Fruit fly (Drosophila melanogaster) whole organism, embryonic: ENCODE data around the gene CG12947.

ENCODE experiments used
- C15 ChIP-seq: fragments of 200-800 bp; sonication (Bioruptor generic); IDR thresholded peaks from 3 replicates; pipeline ENCODE4 v1.3.6; 2022; ENCODE audit warnings: missing biosample characterization, missing genetic modification characterization
- CG10209 ChIP-seq: fragments of 200-800 bp; sonication (Bioruptor generic); optimal IDR thresholded peaks from 3 replicates; lab custom pipeline; 2017; ENCODE audit warnings: missing biosample characterization, mild to moderate bottlenecking, missing genetic modification characterization, missing genetic modification reagents
- CG1233 ChIP-seq: fragments of 200-800 bp; sonication (Bioruptor generic); optimal IDR thresholded peaks from 4 replicates; lab custom pipeline; 2018; ENCODE audit warnings: missing biosample characterization, mild to moderate bottlenecking, missing genetic modification characterization
- CG12942 ChIP-seq: fragments of 200-800 bp; sonication (Bioruptor generic); optimal IDR thresholded peaks from 3 replicates; lab custom pipeline; 2016; ENCODE audit warnings: missing biosample characterization, missing genetic modification characterization
- CG13287 ChIP-seq: fragments of 200-800 bp; sonication (Bioruptor generic); IDR thresholded peaks from 2 replicates; pipeline ENCODE4 v1.3.6; 2022; ENCODE audit warnings: missing biosample characterization, missing genetic modification characterization; ENCODE audit not compliant: partially characterized antibody
- CG14050 ChIP-seq: fragments of 200-800 bp; sonication (Bioruptor generic); IDR thresholded peaks from 3 replicates; pipeline ENCODE4 v1.3.6; 2022; ENCODE audit warnings: missing biosample characterization, missing genetic modification characterization
- CG16813 ChIP-seq: fragments of 200-800 bp; sonication (Bioruptor generic); IDR thresholded peaks from 3 replicates; pipeline ENCODE4 v1.3.6; 2022; ENCODE audit warnings: missing biosample characterization, missing genetic modification characterization; ENCODE audit not compliant: partially characterized antibody
- CG18011 ChIP-seq: fragments of 200-800 bp; sonication (Bioruptor generic); optimal IDR thresholded peaks from 2 replicates; lab custom pipeline; 2017; ENCODE audit warnings: missing biosample characterization, missing genetic modification characterization, mild to moderate bottlenecking, moderate library complexity, missing genotype
- CG2678 ChIP-seq: fragments of 200-800 bp; sonication (Bioruptor generic); optimal IDR thresholded peaks from 3 replicates; lab custom pipeline; 2019; ENCODE audit warnings: missing biosample characterization, mild to moderate bottlenecking, missing genetic modification characterization, moderate library complexity
- CG30403 ChIP-seq: fragments of 200-800 bp; sonication (Bioruptor generic); optimal IDR thresholded peaks from 3 replicates; lab custom pipeline; 2016; ENCODE audit warnings: missing biosample characterization, missing genetic modification characterization
- CG32772 ChIP-seq: fragments of 200-800 bp; sonication (Bioruptor generic); IDR thresholded peaks from 2 replicates; pipeline ENCODE4 v1.3.6; 2022; ENCODE audit warnings: missing biosample characterization, missing genetic modification characterization
- CG8765 ChIP-seq: fragments of 200-800 bp; sonication (Bioruptor generic); IDR thresholded peaks from 2 replicates; pipeline ENCODE4 v1.3.6; 2022; ENCODE audit warnings: missing biosample characterization, missing genetic modification characterization
- CG9609 ChIP-seq: fragments of 200-800 bp; sonication (Bioruptor generic); optimal IDR thresholded peaks from 3 replicates; lab custom pipeline; 2016; ENCODE audit warnings: missing biosample characterization, missing genetic modification characterization
- D ChIP-seq, 2 experiments: fragments of 200-800 bp in 1 of 2; fragments of >200 bp in 1 of 2; sonication (Bioruptor generic) in 1 of 2; optimal IDR thresholded peaks; 2 replicates in 1 of 2; 3 replicates in 1 of 2; lab custom pipeline; 2017; ENCODE audit warnings: mild to moderate bottlenecking in 1 of 2, missing biosample characterization in 1 of 2, missing genetic modification characterization in 1 of 2, missing genetic modification reagents in 1 of 2
- D19A ChIP-seq: fragments of 200-800 bp; optimal IDR thresholded peaks from 3 replicates; lab custom pipeline; 2019; ENCODE audit warnings: missing biosample characterization, mild to moderate bottlenecking, missing genetic modification characterization, moderate library complexity
- Doc2 ChIP-seq: fragments of 200-800 bp; sonication (Bioruptor generic); IDR thresholded peaks from 2 replicates; pipeline ENCODE4 v1.3.6; 2022; ENCODE audit warnings: missing biosample characterization, missing genetic modification characterization
- E2f2 ChIP-seq: fragments of 200-800 bp; sonication (Bioruptor generic); IDR thresholded peaks from 2 replicates; pipeline ENCODE4 v1.3.6; 2022; ENCODE audit warnings: missing biosample characterization, missing genetic modification characterization
- Gsc ChIP-seq: fragments of 200-800 bp; sonication (Bioruptor generic); IDR thresholded peaks from 2 replicates; pipeline ENCODE4 v1.3.6; 2022; ENCODE audit warnings: missing biosample characterization, missing genetic modification characterization
- HLH3B ChIP-seq: fragments of 200-800 bp; sonication (Bioruptor generic); IDR thresholded peaks from 2 replicates; pipeline ENCODE4 v1.3.6; 2022; ENCODE audit warnings: missing biosample characterization, missing genetic modification characterization
- HLH54F ChIP-seq: fragments of 200-800 bp; sonication (Bioruptor generic); optimal IDR thresholded peaks from 3 replicates; lab custom pipeline; 2016; ENCODE audit warnings: missing biosample characterization, missing genetic modification characterization
- Hsf ChIP-seq: fragments of 200-800 bp; sonication (Bioruptor generic); optimal IDR thresholded peaks from 3 replicates; lab custom pipeline; 2016; ENCODE audit warnings: missing biosample characterization, missing genetic modification characterization
- Jarid2 ChIP-seq: fragments of 200-800 bp; sonication (Bioruptor generic); optimal IDR thresholded peaks from 3 replicates; lab custom pipeline; 2017; ENCODE audit warnings: mild to moderate bottlenecking, missing biosample characterization, missing genetic modification reagents, missing genetic modification characterization
- NC2β ChIP-seq: fragments of 200-800 bp; sonication (Bioruptor generic); optimal IDR thresholded peaks from 2 replicates; lab custom pipeline; 2016; ENCODE audit warnings: missing biosample characterization, missing genetic modification characterization
- Nf-YB ChIP-seq: fragments of 200-800 bp; sonication (Bioruptor generic); optimal IDR thresholded peaks from 3 replicates; lab custom pipeline; 2019; ENCODE audit warnings: missing biosample characterization, mild to moderate bottlenecking, missing genetic modification characterization, moderate library complexity
- Side ChIP-seq: fragments of 200-800 bp; sonication (Bioruptor generic); optimal IDR thresholded peaks from 2 replicates; lab custom pipeline; 2016; ENCODE audit warnings: missing biosample characterization, missing genetic modification characterization
- Xbp1 ChIP-seq: fragments of 200-800 bp; sonication (Bioruptor generic); optimal IDR thresholded peaks from 3 replicates; lab custom pipeline; 2016; ENCODE audit warnings: missing biosample characterization, mild to moderate bottlenecking, missing genetic modification characterization
- ab ChIP-seq: fragments of 200-800 bp; sonication (Bioruptor generic); optimal IDR thresholded peaks from 2 replicates; lab custom pipeline; 2016; ENCODE audit warnings: missing biosample characterization, missing genetic modification characterization
- bbx ChIP-seq: fragments of 200-800 bp; sonication (Bioruptor generic); IDR thresholded peaks from 2 replicates; pipeline ENCODE4 v1.3.6; 2022; ENCODE audit warnings: missing biosample characterization, missing genetic modification characterization; ENCODE audit not compliant: partially characterized antibody
- bsh ChIP-seq, 2 experiments: fragments of 200-800 bp; sonication (Bioruptor generic); optimal IDR thresholded peaks; 2 replicates each; lab custom pipeline; 2017 to 2018; ENCODE audit warnings: mild to moderate bottlenecking in 2 of 2, missing biosample characterization in 2 of 2, missing genetic modification characterization in 2 of 2, moderate library complexity in 1 of 2
- danr ChIP-seq: fragments of 200-800 bp; sonication (Bioruptor generic); IDR thresholded peaks from 2 replicates; pipeline ENCODE4 v1.3.6; 2022; ENCODE audit warnings: missing biosample characterization, missing genetic modification characterization
- eve ChIP-seq, 2 experiments: fragments of >200 bp; optimal IDR thresholded peaks; 2 replicates each; lab custom pipeline; 2017; ENCODE audit warnings: missing biosample characterization in 2 of 2, missing genetic modification characterization in 2 of 2
- ewg ChIP-seq: fragments of 200-800 bp; sonication (Bioruptor generic); optimal IDR thresholded peaks from 3 replicates; lab custom pipeline; 2017; ENCODE audit warnings: mild to moderate bottlenecking, missing biosample characterization, missing genetic modification reagents, missing genetic modification characterization
- eyg ChIP-seq: fragments of 200-800 bp; sonication (Bioruptor generic); optimal IDR thresholded peaks from 3 replicates; lab custom pipeline; 2016; ENCODE audit warnings: missing biosample characterization, missing genetic modification characterization
- fd102C ChIP-seq: fragments of 200-800 bp; sonication (Bioruptor generic); optimal IDR thresholded peaks from 2 replicates; lab custom pipeline; 2018; ENCODE audit warnings: missing biosample characterization, mild to moderate bottlenecking, missing genetic modification characterization, moderate library complexity
- ftz-f1 ChIP-seq: fragments of 200-800 bp; sonication (Bioruptor generic); optimal IDR thresholded peaks from 2 replicates; lab custom pipeline; 2016; ENCODE audit warnings: missing biosample characterization, missing genetic modification characterization
- gcm ChIP-seq: fragments of 200-800 bp; sonication (Bioruptor generic); optimal IDR thresholded peaks from 2 replicates; lab custom pipeline; 2019; ENCODE audit warnings: missing biosample characterization, mild to moderate bottlenecking, missing genetic modification characterization, moderate library complexity
- gcm2 ChIP-seq: fragments of 200-800 bp; sonication (Bioruptor generic); optimal IDR thresholded peaks from 2 replicates; lab custom pipeline; 2016; ENCODE audit warnings: missing biosample characterization, missing genetic modification characterization
- ind ChIP-seq: fragments of 200-800 bp; sonication (Bioruptor generic); optimal IDR thresholded peaks from 3 replicates; lab custom pipeline; 2016; ENCODE audit warnings: missing biosample characterization, missing genetic modification characterization
- inv ChIP-seq: fragments of 200-800 bp; sonication (Bioruptor generic); IDR thresholded peaks from 2 replicates; pipeline ENCODE4 v1.3.6; 2022; ENCODE audit warnings: missing biosample characterization, missing genetic modification characterization; ENCODE audit not compliant: partially characterized antibody
- lov ChIP-seq, 2 experiments: fragments of 200-800 bp in 1 of 2; fragments of >200 bp in 1 of 2; sonication (Bioruptor generic) in 1 of 2; IDR thresholded peaks in 1 of 2; optimal IDR thresholded peaks in 1 of 2; 2 replicates in 1 of 2; 3 replicates in 1 of 2; pipeline versions ENCODE4 v1.3.6 to Lab custom; 2017 to 2022; ENCODE audit warnings: missing biosample characterization in 1 of 2, missing genetic modification characterization in 1 of 2
- mirr ChIP-seq: fragments of 200-800 bp; sonication (Bioruptor generic); optimal IDR thresholded peaks from 3 replicates; lab custom pipeline; 2018; ENCODE audit warnings: missing biosample characterization, mild to moderate bottlenecking, missing genetic modification characterization
- peb ChIP-seq: fragments of 200-800 bp; sonication (Bioruptor generic); IDR thresholded peaks from 2 replicates; pipeline ENCODE4 v1.3.6; 2022; ENCODE audit warnings: missing biosample characterization, missing genetic modification characterization
- pho ChIP-seq: fragments of 200-800 bp; sonication (Bioruptor generic); optimal IDR thresholded peaks from 2 replicates; lab custom pipeline; 2016; ENCODE audit warnings: missing biosample characterization, missing genetic modification characterization
- sqz ChIP-seq: fragments of 200-800 bp; sonication (Bioruptor generic); optimal IDR thresholded peaks from 3 replicates; lab custom pipeline; 2018; ENCODE audit warnings: missing biosample characterization, mild to moderate bottlenecking, missing genetic modification characterization
- sug ChIP-seq: fragments of 200-800 bp; optimal IDR thresholded peaks from 2 replicates; lab custom pipeline; 2019; ENCODE audit warnings: missing biosample characterization, mild to moderate bottlenecking, missing genetic modification characterization, moderate library complexity
- tup ChIP-seq: fragments of 200-800 bp; sonication (Bioruptor generic); optimal IDR thresholded peaks from 2 replicates; lab custom pipeline; 2016; ENCODE audit warnings: missing biosample characterization, mild to moderate bottlenecking, missing genetic modification characterization, moderate library complexity
- unpg ChIP-seq: fragments of 200-800 bp; sonication (Bioruptor generic); optimal IDR thresholded peaks from 3 replicates; lab custom pipeline; 2018; ENCODE audit warnings: missing biosample characterization, mild to moderate bottlenecking, missing genetic modification characterization, moderate library complexity
- wor ChIP-seq: fragments of 200-800 bp; sonication (Bioruptor generic); IDR thresholded peaks from 2 replicates; pipeline ENCODE4 v1.3.6; 2022; ENCODE audit warnings: missing biosample characterization, missing genetic modification characterization
- yki ChIP-seq: fragments of >200 bp; optimal IDR thresholded peaks from 3 replicates; lab custom pipeline; 2018

The CG12947 gene

dm6 chr3R:9771519-9771972 is 8.3 kb upstream of the CG12947 start, which contains the start of gene CG9471 (continued):
- peak; percentile 29 for TF ChIP-seq ftz-f1 (GFP tag; lab: Kevin White, UChicago)
- TF ChIP-seq HLH3B (GFP tag; lab: Robert Waterston, UW), result peak; percentile 94
- TF ChIP-seq bsh (GFP tag; optimal IDR thresholded peaks at IDR 0.05; lab: Kevin White, UChicago), result peak; percentile 73 to 93
- TF ChIP-seq NC2β (GFP tag; lab: Kevin White, UChicago), result peak; percentile 89
- TF ChIP-seq wor (GFP tag; lab: Robert Waterston, UW), result peak; percentile 83
- no peak for TF ChIP-seq eve (GFP tag; optimal IDR thresholded peaks at IDR 0.05; lab: Kevin White, UChicago)
- TF ChIP-seq sqz (GFP tag; lab: Kevin White, UChicago), result peak; percentile 80
- peak; percentile 30; the same call in 1 of the 2 replicates for TF ChIP-seq CG13287
- TF ChIP-seq HLH54F, result peak; percentile 90
- TF ChIP-seq CG1233 (GFP tag; lab: Kevin White, UChicago), result peak; percentile 89
- peak; percentile 91 for TF ChIP-seq sug (tag; lab: Kevin White, UChicago)
- peak; percentile 94 for TF ChIP-seq gcm (GFP tag; lab: Kevin White, UChicago)
- TF ChIP-seq ab, result peak; percentile 43
- TF ChIP-seq ind, result peak; percentile 93
- no peak for TF ChIP-seq D (optimal IDR thresholded peaks at IDR 0.05; lab: Kevin White, UChicago)
- peak; percentile 78 for TF ChIP-seq D (GFP tag; optimal IDR thresholded peaks at IDR 0.05; lab: Kevin White, UChicago)
- peak; percentile 72 for TF ChIP-seq CG18011 (GFP tag; lab: Kevin White, UChicago)
- peak; percentile 70 for TF ChIP-seq Gsc
- TF ChIP-seq CG12942, result peak; percentile 88
- peak; percentile 90 for TF ChIP-seq CG14050 (GFP tag; lab: Robert Waterston, UW)
- TF ChIP-seq CG9609 (GFP tag; lab: Kevin White, UChicago), result peak; percentile 84
- peak; percentile 90 for TF ChIP-seq CG10209 (GFP tag; lab: Kevin White, UChicago)
- TF ChIP-seq tup, result peak; percentile 77
- TF ChIP-seq ewg (GFP tag; lab: Kevin White, UChicago), result peak; percentile 69
- peak; percentile 70; the same call in 1 of the 2 replicates for TF ChIP-seq CG8765 (GFP tag; lab: Robert Waterston, UW)
- TF ChIP-seq Hsf (GFP tag; lab: Kevin White, UChicago), result peak; percentile 94
- peak; percentile 88 for TF ChIP-seq peb (GFP tag; lab: Robert Waterston, UW)
- peak; percentile 95 for TF ChIP-seq CG2678 (tag; lab: Kevin White, UChicago)
- peak; percentile 71; the same call in 1 of the 3 replicates for TF ChIP-seq C15 (GFP tag; lab: Robert Waterston, UW)
- peak; percentile 87 for TF ChIP-seq pho (GFP tag; lab: Kevin White, UChicago)
- peak; percentile 75 for TF ChIP-seq Nf-YB (GFP tag; lab: Kevin White, UChicago)
- peak; percentile 79 for TF ChIP-seq Doc2
- peak; percentile 87 for TF ChIP-seq D19A (tag; lab: Kevin White, UChicago)
- TF ChIP-seq danr (GFP tag; lab: Robert Waterston, UW), result peak; percentile 74
- no peak for TF ChIP-seq lov (optimal IDR thresholded peaks at IDR 0.05; lab: Kevin White, UChicago)
- peak; percentile 87 for TF ChIP-seq lov (GFP tag; IDR thresholded peaks at IDR 0.05; lab: Robert Waterston, UW)
- TF ChIP-seq mirr (GFP tag; lab: Kevin White, UChicago), result peak; percentile 88
- TF ChIP-seq Side (GFP tag; lab: Kevin White, UChicago), result peak; percentile 88
- peak; percentile 86 for TF ChIP-seq eyg (GFP tag; lab: Kevin White, UChicago)
- TF ChIP-seq fd102C (GFP tag; lab: Kevin White, UChicago), result peak; percentile 57
- peak; percentile 95 for TF ChIP-seq Xbp1
- peak; percentile 76 for TF ChIP-seq gcm2 (GFP tag; lab: Kevin White, UChicago)
- no peak for TF ChIP-seq inv (GFP tag; lab: Robert Waterston, UW)
- TF ChIP-seq CG32772 (GFP tag; lab: Robert Waterston, UW), result peak; percentile 91
- TF ChIP-seq unpg (GFP tag; lab: Kevin White, UChicago), result peak; percentile 94
- TF ChIP-seq yki (lab: Kevin White, UChicago), result no peak
- 0 out of 3 replicates have a peak, but pooled peaks have one; percentile 24 for TF ChIP-seq CG16813 (GFP tag; lab: Robert Waterston, UW)
- TF ChIP-seq bbx, result no peak
- peak; percentile 92 for TF ChIP-seq E2f2 (GFP tag; lab: Robert Waterston, UW)
- peak; percentile 62 for TF ChIP-seq Jarid2 (GFP tag; lab: Kevin White, UChicago)
- TF ChIP-seq CG30403 (GFP tag; lab: Kevin White, UChicago), result peak; percentile 93
